Fruit fly (Drosophila melanogaster): ENCODE results near the gene CG44098.
A peak's percentile ranks its signal among the peaks of the same experiment; 100 is the strongest.

The CG44098 gene

dm6 chr3R:4821098-4821605 lies 48.2 kb upstream of the CG44098 start, which contains the start of gene CG14657 (continued):
- TF ChIP-seq CG5180 (GFP tag; optimal IDR thresholded peaks at IDR 0.05) (no peak), Sox100B (GFP tag; optimal IDR thresholded peaks at IDR 0.05) (no peak), crp (GFP tag; optimal IDR thresholded peaks at IDR 0.05) (peak in 1 of 2 experiments; percentile 81), schlank (tag; optimal IDR thresholded peaks at IDR 0.05) (no peak), MTF-1 (GFP tag; optimal IDR thresholded peaks at IDR 0.05; ENCODE audit: borderline replicate concordance) (no peak), CG33557 (GFP tag; optimal IDR thresholded peaks at IDR 0.05) (no peak), fru (optimal IDR thresholded peaks at IDR 0.05) (peak; percentile 18), dan (GFP tag; IDR thresholded peaks at IDR 0.05) (no peak), CkIIα-i1 (GFP tag; IDR thresholded peaks at IDR 0.05) (no peak), CG4854 (GFP tag; optimal IDR thresholded peaks at IDR 0.05) (no peak), CG11398 (GFP tag; optimal IDR thresholded peaks at IDR 0.05) (no peak), Rfx (GFP tag; IDR thresholded peaks at IDR 0.05) (no peak), CG43689 (GFP tag; IDR thresholded peaks at IDR 0.05) (no peak), mld (GFP tag; IDR thresholded peaks at IDR 0.05; ENCODE audit: partially characterized antibody) (peak; percentile 90), CG12659 (GFP tag; optimal IDR thresholded peaks at IDR 0.05) (peak; percentile 76), Nf-YC (tag; optimal IDR thresholded peaks at IDR 0.05) (peak; percentile 47), CG7745 (tag; optimal IDR thresholded peaks at IDR 0.05) (no peak), Ada2b (GFP tag; IDR thresholded peaks at IDR 0.05) (no peak), CrebB (tag; optimal IDR thresholded peaks at IDR 0.05) (peak; percentile 13), mirr (GFP tag; optimal IDR thresholded peaks at IDR 0.05) (peak; percentile 18), CG16779 (GFP tag; IDR thresholded peaks at IDR 0.05) (no peak), nerfin-2 (GFP tag; IDR thresholded peaks at IDR 0.05; ENCODE audit: partially characterized antibody) (peak; percentile 86), CG17186 (GFP tag; optimal IDR thresholded peaks at IDR 0.05) (no peak), CG10565 (GFP tag; optimal IDR thresholded peaks at IDR 0.05) (no peak), Drgx (GFP tag; IDR thresholded peaks at IDR 0.05) (no peak), kay (GFP tag; optimal IDR thresholded peaks at IDR 0.05) (no peak), sob (GFP tag; IDR thresholded peaks at IDR 0.05) (no peak), CG9609 (GFP tag; optimal IDR thresholded peaks at IDR 0.05) (no peak), fd3F (GFP tag; optimal IDR thresholded peaks at IDR 0.05) (no peak), CTCF (GFP tag; optimal IDR thresholded peaks at IDR 0.05) (no peak), unpg (GFP tag; optimal IDR thresholded peaks at IDR 0.05) (no peak), z (GFP tag; IDR thresholded peaks at IDR 0.05) (no peak), Antp (GFP tag; optimal IDR thresholded peaks at IDR 0.05) (no peak), CG6272 (GFP tag; IDR thresholded peaks at IDR 0.05) (no peak), HLH3B (GFP tag; IDR thresholded peaks at IDR 0.05) (no peak), Oaz (GFP tag; IDR thresholded peaks at IDR 0.05) (no peak), CG14050 (GFP tag; IDR thresholded peaks at IDR 0.05) (no peak), CG7556 (GFP tag; optimal IDR thresholded peaks at IDR 0.05) (no peak), tap (tag; optimal IDR thresholded peaks at IDR 0.05) (no peak), Med (GFP tag) (peak; percentile 77), salm (tag; optimal IDR thresholded peaks at IDR 0.05) (peak; percentile 3), CG42726 (GFP tag; IDR thresholded peaks at IDR 0.05; ENCODE audit: partially characterized antibody) (peak; percentile 56), CG12219 (GFP tag; optimal IDR thresholded peaks at IDR 0.05) (no peak), CG18764 (GFP tag; optimal IDR thresholded peaks at IDR 0.05) (no peak), odd (GFP tag; optimal IDR thresholded peaks at IDR 0.05) (no peak), CG10959 (GFP tag; IDR thresholded peaks at IDR 0.05) (no peak), Ptx1 (GFP tag; IDR thresholded peaks at IDR 0.05) (no peak), az2 (GFP tag; optimal IDR thresholded peaks at IDR 0.05) (no peak), p53 (GFP tag; optimal IDR thresholded peaks at IDR 0.05) (no peak), CG10543 (GFP tag; optimal IDR thresholded peaks at IDR 0.05) (peak; percentile 21), Xbp1 (GFP tag; optimal IDR thresholded peaks at IDR 0.05) (no peak), Myb (GFP tag; optimal IDR thresholded peaks at IDR 0.05) (peak; percentile 62)
